Fruit fly (Drosophila melanogaster): Measurements from ENCODE around the gene fzo.

The fzo gene

DNA sequence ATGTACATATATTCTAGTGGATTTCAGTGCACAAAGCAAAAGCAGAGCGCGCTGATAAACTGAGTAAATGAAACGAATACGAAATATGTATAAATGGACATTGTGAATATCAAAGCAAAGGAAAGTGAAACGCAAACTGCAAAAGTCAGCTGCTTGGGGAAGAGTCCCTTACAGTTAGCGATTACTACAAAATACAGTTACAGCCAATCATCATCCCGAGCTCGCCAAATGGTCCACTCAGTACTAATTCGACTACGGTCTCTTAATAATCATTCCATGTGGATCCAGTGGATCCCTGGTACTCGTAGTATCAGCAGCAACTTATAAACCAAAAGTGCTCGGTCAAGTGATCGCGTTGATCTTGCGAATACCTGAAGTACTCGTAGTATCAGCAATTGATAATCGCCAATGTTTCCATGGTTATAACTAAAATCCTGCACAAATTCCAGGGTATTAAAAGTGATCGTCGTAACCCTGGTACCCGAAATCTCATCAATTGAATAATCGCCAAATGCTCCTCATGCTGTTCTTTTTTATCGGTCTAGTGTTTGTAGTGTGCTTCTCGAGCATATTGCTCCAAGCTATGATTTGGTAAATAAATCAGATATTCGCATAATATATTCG, 22.0 kb downstream of the fzo start:
- TF ChIP-seq CG17801 (GFP tag; optimal IDR thresholded peaks at IDR 0.05; ENCODE audit: partially characterized antibody): no peak

DNA sequence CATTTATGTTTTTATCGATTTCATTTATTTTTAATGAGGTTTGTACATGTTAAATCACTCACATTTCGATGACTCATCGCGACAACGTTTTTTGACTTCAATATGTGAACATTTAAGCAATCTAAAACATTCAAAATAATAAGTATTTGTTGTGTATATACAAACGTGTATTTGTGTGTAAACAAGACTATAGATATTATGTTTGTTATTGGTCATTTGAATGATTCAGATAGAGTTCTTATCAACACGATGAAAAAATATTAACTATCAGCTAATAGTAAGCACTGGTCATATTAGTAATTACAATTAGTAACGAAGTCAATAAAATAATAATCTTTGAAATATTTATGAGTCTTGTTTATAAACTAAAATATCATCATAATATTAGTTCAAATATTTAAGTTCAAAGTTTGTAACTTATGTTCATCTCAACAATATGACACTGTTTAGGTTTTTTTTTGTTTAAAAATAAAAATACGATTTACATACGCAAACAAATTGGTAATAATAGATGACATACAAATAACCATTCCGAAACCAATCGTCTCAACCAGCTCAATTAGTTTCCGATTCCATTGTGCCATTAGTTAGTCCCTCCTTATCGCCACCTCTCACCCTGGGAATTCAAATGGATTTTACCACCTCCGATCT, 22.7 kb downstream of the fzo start:
- no peak for TF ChIP-seq CG17801 (GFP tag; optimal IDR thresholded peaks at IDR 0.05; ENCODE audit: partially characterized antibody)

DNA sequence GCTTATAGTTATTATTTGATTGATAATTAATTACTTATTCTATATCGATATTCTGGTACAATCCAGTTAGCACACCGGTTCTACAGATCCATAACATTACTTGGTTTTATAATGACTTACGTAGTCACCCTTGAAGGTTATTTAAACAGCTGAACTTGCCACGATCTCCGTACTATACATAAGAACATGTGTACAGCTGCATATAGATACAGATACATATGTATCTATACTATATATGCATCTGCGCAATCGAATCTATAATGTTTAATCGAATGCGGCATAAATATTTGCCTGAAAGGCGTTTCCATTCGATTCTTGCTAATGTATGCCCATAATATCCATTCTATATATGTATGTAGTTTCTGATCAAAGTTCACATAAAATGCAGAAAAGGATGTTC, 24.5 kb downstream of the fzo start:
- TF ChIP-seq CG17801 (GFP tag; optimal IDR thresholded peaks at IDR 0.05; ENCODE audit: partially characterized antibody): no peak

DNA sequence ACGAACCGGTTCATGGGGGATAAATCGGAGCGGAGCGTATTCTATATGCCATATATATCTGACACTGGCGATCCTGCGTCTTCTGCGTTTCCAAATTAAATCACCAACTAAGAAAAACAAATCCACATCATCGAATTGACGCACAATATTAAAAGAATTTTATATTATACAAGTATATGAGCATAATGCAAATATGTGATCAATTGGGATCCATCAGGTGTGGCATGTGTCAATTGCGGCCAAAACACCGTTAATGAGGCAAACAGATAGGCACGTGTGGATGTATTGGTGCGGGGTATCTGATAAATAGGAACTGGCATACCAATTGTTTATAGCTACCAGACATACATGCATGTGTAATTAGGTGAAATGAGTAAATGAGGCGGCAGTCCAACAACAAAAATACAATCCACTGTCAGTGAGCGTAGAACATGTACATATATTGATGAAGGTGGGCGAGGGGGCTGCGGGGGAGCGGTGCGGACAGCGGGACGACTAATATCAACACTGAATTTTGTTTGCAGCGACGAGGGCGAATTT, 25.7 kb downstream of the fzo start:
- TF ChIP-seq CG17801 (GFP tag; optimal IDR thresholded peaks at IDR 0.05; ENCODE audit: partially characterized antibody): no peak

DNA sequence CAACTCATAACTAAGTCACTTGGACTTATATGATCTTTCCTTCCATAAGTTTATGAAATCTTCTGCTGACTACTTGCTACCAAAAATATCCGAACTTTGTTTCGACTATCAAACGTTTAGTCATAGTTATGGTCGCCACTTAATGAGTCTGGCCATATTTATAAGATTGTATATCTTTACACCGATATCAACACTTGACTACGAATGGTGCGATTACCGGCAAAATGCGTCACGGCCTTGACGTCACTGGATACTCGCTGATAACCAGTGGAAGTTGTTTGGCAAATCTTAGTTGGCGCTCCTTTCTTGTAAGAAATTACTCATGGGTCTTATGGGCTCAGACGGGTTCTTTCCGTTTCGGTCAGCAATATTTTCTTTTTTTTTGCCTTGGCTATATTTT, 26.4 kb downstream of the fzo start:
- no peak for TF ChIP-seq CG17801 (GFP tag; optimal IDR thresholded peaks at IDR 0.05; ENCODE audit: partially characterized antibody)

DNA sequence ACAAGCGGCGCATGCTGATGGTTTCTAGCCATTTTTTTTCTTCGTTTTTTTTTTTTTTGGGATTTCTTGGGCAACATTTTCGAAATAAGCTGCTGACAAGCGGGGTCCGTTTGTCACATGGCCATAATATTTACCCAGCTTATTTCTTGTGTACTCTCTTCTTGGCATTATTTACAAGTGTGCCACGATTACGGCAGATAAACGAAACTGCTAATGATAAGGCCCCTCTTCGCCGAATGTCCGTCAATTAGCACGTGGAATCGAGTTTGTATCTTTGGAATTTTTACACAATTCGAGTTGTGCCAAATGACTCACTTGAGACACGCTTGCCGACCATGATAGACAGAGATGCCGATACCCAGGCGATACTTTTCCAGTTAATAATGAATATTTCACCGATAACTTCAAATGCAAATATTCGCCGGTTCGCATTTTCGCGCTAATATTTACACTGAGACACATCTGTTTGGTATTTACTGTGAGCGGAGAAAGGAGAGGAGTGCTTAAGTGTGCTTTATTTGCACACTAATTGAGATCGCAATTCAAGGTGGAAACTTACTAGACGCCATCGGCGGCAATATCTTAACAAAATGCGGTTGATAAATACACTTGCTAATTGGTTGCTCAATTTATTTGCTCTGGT, 27.3 kb downstream of the fzo start:
- no peak for TF ChIP-seq CG17801 (GFP tag; optimal IDR thresholded peaks at IDR 0.05; ENCODE audit: partially characterized antibody)

DNA sequence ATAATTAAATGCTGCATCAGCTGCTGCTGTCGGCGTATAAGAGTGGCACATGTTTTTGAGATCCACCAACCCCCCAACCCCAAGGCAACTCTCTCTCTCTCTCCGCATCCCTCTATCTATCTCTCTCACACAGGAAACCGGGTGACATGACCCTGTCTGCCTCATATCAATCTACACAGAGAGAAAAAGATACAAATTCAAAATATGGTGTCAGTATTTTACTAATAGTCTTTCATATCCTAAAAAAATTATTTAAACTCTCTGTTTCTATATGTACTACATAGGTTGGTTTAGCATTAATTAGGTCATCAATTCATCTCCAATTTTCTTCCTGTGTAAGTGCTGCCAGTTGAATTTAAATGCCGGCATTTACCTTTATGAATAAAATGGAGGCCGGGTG, 28.5 kb downstream of the fzo start:
- no peak for TF ChIP-seq CG17801 (GFP tag; optimal IDR thresholded peaks at IDR 0.05; ENCODE audit: partially characterized antibody)

DNA sequence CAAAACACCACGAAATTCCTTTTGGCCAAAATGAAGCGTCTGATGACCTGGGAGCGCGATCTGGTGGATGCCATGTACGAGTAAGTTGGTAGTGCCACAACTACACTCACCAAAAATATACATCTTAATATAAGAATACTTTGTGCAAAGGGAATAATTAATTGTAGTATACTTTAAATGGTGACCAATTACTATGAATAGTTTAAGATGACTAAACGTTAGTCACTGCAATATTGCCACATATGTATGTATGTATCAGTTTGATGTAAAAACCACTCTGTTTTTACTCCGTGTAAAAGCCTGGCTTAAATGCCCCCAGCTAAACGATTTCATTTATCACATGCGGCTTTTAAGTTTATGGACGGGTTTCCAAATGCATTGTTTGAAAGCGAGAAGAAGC, 29.1 kb downstream of the fzo start:
- no peak for TF ChIP-seq CG17801 (GFP tag; optimal IDR thresholded peaks at IDR 0.05; ENCODE audit: partially characterized antibody)

DNA sequence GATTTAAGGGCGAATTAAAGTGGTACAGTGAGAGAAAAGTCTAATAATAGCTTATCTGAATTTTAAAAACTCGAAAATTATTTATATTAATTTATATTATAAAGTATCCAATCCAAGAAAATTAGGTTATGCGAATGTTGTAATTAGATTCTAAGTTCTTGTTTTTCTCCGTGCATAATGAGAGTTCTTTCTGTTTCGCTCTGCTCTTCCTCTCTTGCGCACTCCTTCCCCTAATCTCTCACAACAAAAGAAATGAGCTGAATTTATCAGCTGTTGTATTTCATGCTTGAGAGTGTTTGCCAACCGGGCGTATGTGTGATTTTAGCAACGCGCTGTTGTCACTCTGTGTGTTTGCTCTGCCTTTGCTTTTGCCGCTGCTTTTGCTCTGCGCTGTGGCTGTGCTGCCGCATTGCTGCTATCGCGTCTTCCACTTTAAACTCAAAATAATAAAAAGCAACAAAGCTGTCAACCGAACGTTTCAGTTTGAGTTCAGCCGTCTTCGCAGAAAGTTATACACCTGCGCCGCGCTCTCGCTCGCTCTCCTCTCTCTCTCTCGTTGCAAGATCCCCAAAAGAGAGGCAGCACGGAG, 30.3 kb downstream of the fzo start, which contains the start of gene CG46310:
CG46310 (plus strand) TSS at position 481 of the 589 bp plus-strand sequence.
- peak; percentile 56 for TF ChIP-seq CG17801 (GFP tag; optimal IDR thresholded peaks at IDR 0.05; ENCODE audit: partially characterized antibody)

DNA sequence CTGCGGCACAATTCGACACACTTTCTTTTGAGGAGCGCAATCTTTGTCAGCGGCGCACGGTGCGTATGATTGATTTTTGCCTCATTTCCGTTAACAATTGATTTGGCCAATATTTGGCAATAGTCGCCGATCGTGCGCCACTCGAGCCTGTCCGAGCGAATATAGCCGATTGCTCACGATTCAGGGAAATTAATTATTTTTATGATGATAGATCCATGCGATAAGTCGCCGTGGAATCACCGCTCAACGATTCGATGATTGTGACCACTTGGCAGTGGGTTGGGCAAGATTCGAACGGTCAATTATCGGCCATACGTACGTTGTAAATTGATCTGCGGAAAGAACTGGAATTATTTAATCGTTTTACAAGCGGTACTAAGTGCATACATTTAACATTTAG, 32.0 kb downstream of the fzo start:
- no peak for TF ChIP-seq CG17801 (GFP tag; optimal IDR thresholded peaks at IDR 0.05; ENCODE audit: partially characterized antibody)

DNA sequence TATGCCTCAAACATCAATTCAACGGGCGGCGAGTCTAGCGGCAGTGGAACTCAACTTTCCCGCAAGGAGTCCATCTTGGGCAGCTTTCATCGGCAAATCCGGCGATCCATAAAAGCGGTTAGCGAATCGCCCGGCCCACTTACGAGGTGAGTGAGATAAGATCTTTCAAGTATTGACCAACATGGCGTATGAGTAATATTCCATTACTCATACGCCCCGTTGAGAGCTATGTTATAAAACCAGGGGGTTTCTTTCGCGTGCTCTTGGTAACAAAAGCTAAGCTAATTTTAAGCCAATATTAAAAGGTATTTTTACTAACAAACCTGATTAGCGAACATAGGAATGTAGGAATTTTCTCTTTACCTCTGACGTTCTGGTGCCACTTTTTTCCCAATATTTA, 33.5 kb downstream of the fzo start:
- no peak for TF ChIP-seq CG17801 (GFP tag; optimal IDR thresholded peaks at IDR 0.05; ENCODE audit: partially characterized antibody)

DNA sequence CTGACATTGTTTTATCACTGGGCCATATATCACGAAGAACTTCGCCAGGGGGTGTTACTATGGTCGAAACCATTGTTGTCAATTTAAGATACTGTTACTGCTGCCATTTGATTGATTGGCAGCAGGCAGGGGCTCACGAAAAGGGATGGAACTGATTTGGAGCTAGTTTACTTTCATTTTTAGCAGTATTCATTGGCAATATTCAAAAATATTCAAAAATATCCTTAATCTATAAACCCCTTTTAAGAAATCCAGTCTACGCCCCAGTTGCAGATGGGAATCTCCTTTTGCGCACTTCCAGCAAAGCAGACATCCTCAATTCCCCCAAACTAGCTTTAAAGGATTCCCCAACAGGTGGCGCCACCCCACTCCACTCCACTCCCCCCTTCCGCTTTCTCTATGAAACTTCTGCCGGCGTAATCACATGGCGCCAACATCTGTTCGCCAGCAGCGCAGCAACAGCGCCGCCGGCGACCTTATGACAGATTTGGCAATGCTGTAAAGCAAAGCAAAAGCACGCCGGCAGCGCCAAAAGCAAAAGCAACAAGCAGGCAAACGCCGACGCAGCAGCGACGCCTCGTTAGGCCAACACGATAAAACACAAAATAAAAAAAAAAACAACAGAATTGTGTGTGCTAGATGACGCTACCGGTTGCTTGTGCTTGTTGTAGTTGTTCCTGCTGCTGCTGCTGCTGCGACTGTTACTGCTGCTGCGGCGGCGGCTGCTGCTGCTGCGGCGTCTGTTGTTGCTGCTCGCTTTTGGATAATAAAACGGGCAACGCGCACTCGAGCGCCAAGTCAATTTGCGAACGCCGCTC, 36.1 kb downstream of the fzo start, which contains the start of gene Irk1:
Irk1 (plus strand) TSS at position 811 of the 818 bp plus-strand sequence.
- no peak for TF ChIP-seq CG17801 (GFP tag; optimal IDR thresholded peaks at IDR 0.05; ENCODE audit: partially characterized antibody)

DNA sequence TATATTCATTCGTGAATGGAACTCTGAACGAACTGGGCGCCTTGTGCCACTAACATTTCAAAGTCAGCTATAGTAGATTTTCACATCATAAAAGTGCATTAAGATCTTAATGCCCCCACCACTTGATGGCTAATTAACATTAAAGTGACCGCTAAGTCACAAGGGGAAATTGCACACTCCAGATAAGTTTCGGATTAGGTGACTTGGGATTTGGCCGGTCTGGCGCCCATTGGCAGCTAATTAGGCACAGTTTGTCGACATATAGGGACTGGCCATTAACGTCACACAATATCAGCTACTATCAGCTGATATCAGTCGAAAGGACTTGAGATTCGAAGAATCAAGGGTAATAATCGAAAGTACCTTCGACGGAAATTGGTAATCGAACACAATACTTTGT, 39.2 kb downstream of the fzo start:
- no peak for TF ChIP-seq CG17801 (GFP tag; optimal IDR thresholded peaks at IDR 0.05; ENCODE audit: partially characterized antibody)

DNA sequence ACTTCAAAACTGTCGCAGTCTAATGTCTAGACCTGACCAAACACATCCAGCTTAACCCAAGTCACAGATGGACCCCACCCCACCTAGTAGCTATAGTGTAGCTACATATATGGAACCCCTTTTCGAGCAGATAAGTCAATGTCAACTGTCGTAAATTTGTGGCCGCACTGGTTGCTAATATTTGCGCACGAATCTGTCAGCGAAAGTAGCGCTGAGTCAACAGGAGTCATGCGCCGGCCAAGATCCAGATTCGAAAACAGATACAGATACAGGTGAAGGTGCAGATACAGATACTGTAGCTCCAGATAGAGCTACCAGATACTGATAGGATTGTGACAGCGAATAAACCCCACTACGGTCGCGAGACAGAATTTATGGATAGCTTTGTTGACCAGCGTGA, 39.7 kb downstream of the fzo start:
- TF ChIP-seq CG17801 (GFP tag; optimal IDR thresholded peaks at IDR 0.05; ENCODE audit: partially characterized antibody): no peak
